Fruit fly (Drosophila melanogaster): ENCODE results near the gene CG3402.
A peak's percentile ranks its signal among the peaks of the same experiment; 100 is the strongest.

The CG3402 gene

DNA sequence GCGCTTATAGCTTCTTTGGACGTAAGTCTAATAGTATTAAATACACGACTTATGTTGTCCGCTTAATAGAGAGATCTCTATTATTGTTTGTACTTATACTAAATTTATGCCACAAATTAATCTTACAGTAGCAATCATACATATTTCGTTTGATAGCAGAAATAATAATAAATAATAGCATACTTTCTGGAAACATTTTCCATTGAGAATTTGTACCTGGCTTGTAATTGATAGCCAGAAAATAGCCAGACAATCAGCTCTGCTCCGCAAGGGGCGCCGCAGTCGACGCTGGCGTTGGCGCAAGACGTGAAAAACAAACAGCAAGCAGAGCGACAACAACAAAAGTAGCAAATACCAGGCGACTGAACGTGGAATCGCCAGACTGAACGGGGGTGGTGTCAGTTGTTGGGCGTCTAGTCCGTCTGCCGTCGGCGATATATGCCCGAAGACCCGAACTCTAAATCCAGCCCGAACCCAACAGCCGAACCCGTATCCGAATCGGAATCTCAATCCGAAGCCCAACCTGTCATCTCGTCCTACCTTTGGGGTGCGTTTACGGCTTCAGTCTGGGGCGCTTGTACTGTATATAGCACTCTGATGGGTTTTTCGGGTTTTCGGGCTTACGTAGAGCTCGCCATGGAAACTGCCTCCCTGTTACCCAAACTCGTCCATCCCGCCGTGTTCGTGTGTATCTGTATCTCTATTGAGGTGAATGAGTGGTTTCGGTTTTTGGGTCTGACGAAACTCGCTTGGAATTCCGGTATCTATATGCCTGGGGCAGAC, 46.9 kb upstream of the CG3402 start (continued):
- TF ChIP-seq Ravus (GFP tag; IDR thresholded peaks at IDR 0.05): no peak
- TF ChIP-seq H2.0 (GFP tag; IDR thresholded peaks at IDR 0.05): no peak
- no peak for TF ChIP-seq CG7928 (GFP tag; optimal IDR thresholded peaks at IDR 0.05)
- TF ChIP-seq pnt (GFP tag; optimal IDR thresholded peaks at IDR 0.05): peak; percentile 24
- TF ChIP-seq CG11723 (GFP tag; optimal IDR thresholded peaks at IDR 0.05): no peak
- TF ChIP-seq cato (GFP tag; optimal IDR thresholded peaks at IDR 0.05; ENCODE audit: borderline replicate concordance): peak; percentile 29
- TF ChIP-seq org-1 (GFP tag; optimal IDR thresholded peaks at IDR 0.05): no peak
- no peak for TF ChIP-seq CG17912 (GFP tag; optimal IDR thresholded peaks at IDR 0.05)
- peak; percentile 24 for TF ChIP-seq CG12155 (GFP tag; optimal IDR thresholded peaks at IDR 0.05)
- 0 out of 2 replicates have a peak, but pooled peaks have one; percentile 45 for TF ChIP-seq CG31441 (GFP tag; IDR thresholded peaks at IDR 0.05)
- no peak for TF ChIP-seq tx (GFP tag; optimal IDR thresholded peaks at IDR 0.05)
- peak; percentile 36; the same call in 1 of the 2 replicates for TF ChIP-seq ttk (GFP tag; IDR thresholded peaks at IDR 0.05)
- peak; percentile 67 for TF ChIP-seq nmo (GFP tag; optimal IDR thresholded peaks at IDR 0.05)
- TF ChIP-seq HLHmδ (GFP tag; optimal IDR thresholded peaks at IDR 0.05): no peak
- no peak for TF ChIP-seq CG11696 (GFP tag; IDR thresholded peaks at IDR 0.05)
- TF ChIP-seq kni (GFP tag; optimal IDR thresholded peaks at IDR 0.05): peak; percentile 97
- TF ChIP-seq Hr3 (GFP tag; optimal IDR thresholded peaks at IDR 0.05): peak; percentile 41
- TF ChIP-seq inv (GFP tag; IDR thresholded peaks at IDR 0.05; ENCODE audit: partially characterized antibody): no peak
- TF ChIP-seq dpn (GFP tag; optimal IDR thresholded peaks at IDR 0.05): peak in 1 of 2 experiments; percentile 29
- TF ChIP-seq Meics (GFP tag; optimal IDR thresholded peaks at IDR 0.05): peak; percentile 54
- TF ChIP-seq CG9437 (GFP tag; optimal IDR thresholded peaks at IDR 0.05): peak; percentile 24
- no peak for TF ChIP-seq CrebB (tag; optimal IDR thresholded peaks at IDR 0.05)
- TF ChIP-seq CG18599 (GFP tag; optimal IDR thresholded peaks at IDR 0.05): peak; percentile 60
- no peak for TF ChIP-seq slou (GFP tag; optimal IDR thresholded peaks at IDR 0.05)
- TF ChIP-seq CoRest (tag; optimal IDR thresholded peaks at IDR 0.05): peak; percentile 59
- TF ChIP-seq HLH54F (GFP tag; optimal IDR thresholded peaks at IDR 0.05): no peak
- TF ChIP-seq Doc3 (GFP tag; IDR thresholded peaks at IDR 0.05; ENCODE audit: partially characterized antibody): no peak
- TF ChIP-seq CG33557 (GFP tag; optimal IDR thresholded peaks at IDR 0.05): peak; percentile 12
- no peak for TF ChIP-seq sima (GFP tag; optimal IDR thresholded peaks at IDR 0.05)
- no peak for TF ChIP-seq CG11247 (GFP tag; IDR thresholded peaks at IDR 0.05)
- TF ChIP-seq HLH3B (GFP tag; IDR thresholded peaks at IDR 0.05): no peak
- TF ChIP-seq CG13424 (tag; optimal IDR thresholded peaks at IDR 0.05): peak; percentile 53
- TF ChIP-seq Nf-YB (GFP tag; optimal IDR thresholded peaks at IDR 0.05): peak; percentile 0
- no peak for TF ChIP-seq hb (GFP tag; IDR thresholded peaks at IDR 0.05; ENCODE audit: partially characterized antibody)
- peak; percentile 9 for TF ChIP-seq CG17568 (GFP tag; optimal IDR thresholded peaks at IDR 0.05)
- no peak for TF ChIP-seq CG6854 (GFP tag; optimal IDR thresholded peaks at IDR 0.05)
- TF ChIP-seq sr (GFP tag; IDR thresholded peaks at IDR 0.05): no peak
- TF ChIP-seq eyg (GFP tag; optimal IDR thresholded peaks at IDR 0.05): no peak
- TF ChIP-seq CG4820 (GFP tag; optimal IDR thresholded peaks at IDR 0.05): peak; percentile 30
- no peak for TF ChIP-seq abd-A (tag; optimal IDR thresholded peaks at IDR 0.05)
- TF ChIP-seq Dip3 (GFP tag; optimal IDR thresholded peaks at IDR 0.05): no peak
- TF ChIP-seq ara (GFP tag; IDR thresholded peaks at IDR 0.05): no peak
- TF ChIP-seq CG2875 (GFP tag; optimal IDR thresholded peaks at IDR 0.05): no peak
- peak; percentile 97 for TF ChIP-seq CG10209 (GFP tag; optimal IDR thresholded peaks at IDR 0.05)
- no peak for TF ChIP-seq pb (GFP tag; optimal IDR thresholded peaks at IDR 0.05)
- TF ChIP-seq Optix (GFP tag; IDR thresholded peaks at IDR 0.05): 0 out of 3 replicates have a peak, but pooled peaks have one; percentile 11
- TF ChIP-seq CG15011 (GFP tag; optimal IDR thresholded peaks at IDR 0.05): peak; percentile 39
- TF ChIP-seq Xbp1 (GFP tag; optimal IDR thresholded peaks at IDR 0.05): peak; percentile 34
- peak; percentile 33 for TF ChIP-seq CG14710 (tag; optimal IDR thresholded peaks at IDR 0.05)

All from whole organism, embryonic.